Fruit fly (Drosophila melanogaster) Kc167 (cell line): ENCODE results near the gene Duba.

Experiments
- Myc ChIP-seq: fragments of >200 bp; optimal IDR thresholded peaks from 2 replicates; lab custom pipeline; 2017; ENCODE audit warnings: missing external identifiers
- Sin3A ChIP-seq: fragments of >200 bp; optimal IDR thresholded peaks from 2 replicates; lab custom pipeline; 2018; ENCODE audit warnings: missing external identifiers
- h ChIP-seq: fragments of >200 bp; optimal IDR thresholded peaks from 3 replicates; lab custom pipeline; 2018; ENCODE audit warnings: missing external identifiers
- insv ChIP-seq: fragments of >200 bp; optimal IDR thresholded peaks from 3 replicates; lab custom pipeline; 2018; ENCODE audit warnings: missing external identifiers
- psq ChIP-seq: fragments of >200 bp; optimal IDR thresholded peaks from 2 replicates; lab custom pipeline; 2017; ENCODE audit warnings: missing external identifiers
- ttk ChIP-seq: sonication (Bioruptor generic); optimal IDR thresholded peaks from 2 replicates; lab custom pipeline; 2017; ENCODE audit warnings: missing external identifiers

Gene Duba

dm6 chr3L:11624281-11624680 is 15.0 kb upstream of the Duba start, which contains the start of gene Akr1B:
Gene Akr1B, minus strand, starts transcription at chr3L:11624381.
- no peak for TF ChIP-seq insv
- no peak for TF ChIP-seq psq (lab: Kevin White, UChicago)
- TF ChIP-seq Sin3A, result no peak
- TF ChIP-seq Myc, result no peak
- no peak for TF ChIP-seq ttk (lab: Kevin White, UChicago)
- TF ChIP-seq h, result no peak

- TF ChIP-seq ttk (lab: Kevin White, UChicago), result no peak
- TF ChIP-seq psq (lab: Kevin White, UChicago), result no peak
- no peak for TF ChIP-seq Myc
- TF ChIP-seq Sin3A, result no peak
- no peak for TF ChIP-seq insv
- TF ChIP-seq h, result no peak
Measured at dm6 chr3L:11623245-11623883, 14.1 kb upstream of the Duba start.

DNA sequence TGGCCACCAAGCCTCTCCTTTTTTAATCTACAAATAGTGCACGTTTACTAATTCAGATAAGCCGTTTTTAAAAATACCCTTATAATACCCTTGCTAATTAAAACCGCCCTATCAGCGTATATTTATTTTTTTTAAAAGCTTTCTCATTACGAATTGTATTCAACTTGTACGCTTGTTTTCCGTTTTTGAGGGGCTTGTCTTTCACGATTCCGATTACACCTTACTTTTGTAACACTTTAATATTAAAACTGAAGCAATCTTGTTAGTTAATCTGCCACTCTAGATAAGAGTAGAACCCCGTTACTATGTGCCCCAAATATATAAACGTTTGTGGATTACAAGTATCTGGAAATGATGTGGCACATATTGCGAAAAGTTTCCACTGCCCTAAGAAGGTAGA is 13.5 kb upstream of the Duba start:
- TF ChIP-seq Sin3A (no peak), ttk (lab: Kevin White, UChicago) (no peak), psq (lab: Kevin White, UChicago) (no peak), Myc (no peak), insv (no peak), h (no peak)

- TF ChIP-seq Myc, result no peak
- TF ChIP-seq ttk (lab: Kevin White, UChicago), result no peak
- no peak for TF ChIP-seq psq (lab: Kevin White, UChicago)
- TF ChIP-seq h, result no peak
- no peak for TF ChIP-seq insv
- TF ChIP-seq Sin3A, result no peak
Measured at dm6 chr3L:11620001-11620400, 10.7 kb upstream of the Duba start, which contains the start of gene Muc68Ca. Gene Muc68Ca, minus strand, starts transcription at chr3L:11620101.

dm6 chr3L:11609835-11610234 is 570 bp upstream of the Duba start, which contains the start of gene CG42832:
Gene CG42832, plus strand, starts transcription at chr3L:11610135.
- TF ChIP-seq ttk (lab: Kevin White, UChicago) (no peak), psq (lab: Kevin White, UChicago) (no peak), Sin3A (no peak), h (no peak), insv (no peak), Myc (no peak)

DNA sequence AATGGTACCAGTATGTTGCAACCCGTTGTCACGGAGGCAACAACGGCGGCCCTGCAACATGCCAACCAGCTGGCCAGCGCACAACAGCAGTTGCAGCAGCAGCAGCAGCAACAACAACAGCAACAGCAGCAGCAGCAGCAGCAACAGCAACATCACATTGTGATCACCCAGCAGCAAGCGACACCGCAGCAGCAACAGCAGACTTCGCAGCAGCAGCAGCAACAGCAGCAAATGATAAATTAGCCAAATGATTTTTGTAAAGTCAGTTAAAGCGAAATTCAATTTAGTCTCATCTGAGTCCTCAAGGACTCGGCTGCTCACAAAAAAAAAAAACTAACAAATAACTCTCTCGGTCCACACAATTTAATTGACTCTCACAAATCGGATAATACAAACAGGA is 5.0 kb downstream of the Duba start:
- TF ChIP-seq h (no peak), ttk (lab: Kevin White, UChicago) (no peak), insv (no peak), psq (lab: Kevin White, UChicago) (no peak), Myc (no peak), Sin3A (no peak)

DNA sequence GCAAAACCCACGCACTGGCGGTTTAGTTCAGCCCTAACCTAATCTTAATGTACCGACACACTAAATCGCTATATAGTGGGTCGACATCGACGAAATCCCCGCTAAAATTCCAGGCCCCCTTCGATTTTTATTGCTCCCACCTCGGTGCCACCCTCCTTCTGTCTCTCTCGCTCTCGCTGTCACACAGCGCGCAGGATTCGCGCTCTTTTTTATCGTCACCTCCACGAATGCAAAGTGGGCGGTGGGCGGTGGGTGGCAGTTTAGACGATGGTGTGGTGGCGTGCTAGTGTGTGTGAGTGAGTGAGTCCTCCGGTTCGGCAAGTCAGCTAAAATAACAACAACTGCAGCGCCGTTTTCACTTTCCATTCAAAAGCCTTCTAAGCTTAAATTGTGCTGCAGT is 7.2 kb downstream of the Duba start:
- TF ChIP-seq h, result no peak
- no peak for TF ChIP-seq Sin3A
- TF ChIP-seq Myc, result no peak
- no peak for TF ChIP-seq psq (lab: Kevin White, UChicago)
- no peak for TF ChIP-seq ttk (lab: Kevin White, UChicago)
- no peak for TF ChIP-seq insv

DNA sequence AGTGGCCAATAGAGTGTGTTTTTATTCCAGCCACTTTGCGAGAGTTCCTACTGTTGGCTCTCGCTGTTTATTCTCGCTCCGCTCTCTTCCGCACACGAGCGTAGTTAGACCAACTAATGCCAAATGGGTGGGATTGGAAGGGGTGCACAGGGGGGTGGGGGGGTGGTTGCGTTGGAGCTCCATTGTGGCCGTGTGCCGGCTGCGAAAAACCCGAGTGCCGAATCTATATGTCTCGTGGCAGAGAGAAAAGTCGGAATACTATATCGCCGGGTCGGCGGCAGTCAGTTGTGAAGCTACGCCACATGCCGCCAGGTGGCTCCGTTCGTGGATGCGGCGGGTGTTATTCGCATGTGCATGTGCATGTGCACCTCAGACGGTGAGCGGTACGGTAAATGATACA is 8.1 kb downstream of the Duba start:
- TF ChIP-seq insv, result no peak
- TF ChIP-seq Myc, result no peak
- no peak for TF ChIP-seq Sin3A
- no peak for TF ChIP-seq psq (lab: Kevin White, UChicago)
- TF ChIP-seq h, result no peak
- TF ChIP-seq ttk (lab: Kevin White, UChicago), result no peak

- no peak for TF ChIP-seq Sin3A
Measured at dm6 chr3L:11599965-11600420, 9.3 kb downstream of the Duba start, which contains the start of the genes CG14137 and CG46394. Gene CG14137, minus strand, starts transcription at chr3L:11600065. Gene CG46394, plus strand, starts transcription at chr3L:11600370.

DNA sequence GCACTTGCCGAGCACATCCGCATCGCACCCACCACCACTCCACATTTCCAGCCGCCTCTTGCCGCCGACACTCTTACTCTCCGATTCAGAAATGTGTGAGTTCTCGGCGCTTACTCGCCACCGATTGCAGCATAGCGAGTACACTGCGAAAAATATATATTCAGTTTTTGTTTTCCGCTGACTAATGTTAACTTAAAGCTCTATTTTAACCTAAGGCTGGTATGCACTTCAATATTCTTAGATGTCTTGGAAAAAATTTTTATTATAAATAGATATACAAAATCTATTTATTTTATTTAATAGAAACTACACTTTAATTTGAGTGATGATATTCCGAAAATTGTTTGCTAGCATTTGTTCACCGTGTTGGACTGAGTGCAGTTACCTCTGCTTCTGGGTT is 10.0 kb downstream of the Duba start:
- TF ChIP-seq insv (no peak), ttk (lab: Kevin White, UChicago) (no peak)

DNA sequence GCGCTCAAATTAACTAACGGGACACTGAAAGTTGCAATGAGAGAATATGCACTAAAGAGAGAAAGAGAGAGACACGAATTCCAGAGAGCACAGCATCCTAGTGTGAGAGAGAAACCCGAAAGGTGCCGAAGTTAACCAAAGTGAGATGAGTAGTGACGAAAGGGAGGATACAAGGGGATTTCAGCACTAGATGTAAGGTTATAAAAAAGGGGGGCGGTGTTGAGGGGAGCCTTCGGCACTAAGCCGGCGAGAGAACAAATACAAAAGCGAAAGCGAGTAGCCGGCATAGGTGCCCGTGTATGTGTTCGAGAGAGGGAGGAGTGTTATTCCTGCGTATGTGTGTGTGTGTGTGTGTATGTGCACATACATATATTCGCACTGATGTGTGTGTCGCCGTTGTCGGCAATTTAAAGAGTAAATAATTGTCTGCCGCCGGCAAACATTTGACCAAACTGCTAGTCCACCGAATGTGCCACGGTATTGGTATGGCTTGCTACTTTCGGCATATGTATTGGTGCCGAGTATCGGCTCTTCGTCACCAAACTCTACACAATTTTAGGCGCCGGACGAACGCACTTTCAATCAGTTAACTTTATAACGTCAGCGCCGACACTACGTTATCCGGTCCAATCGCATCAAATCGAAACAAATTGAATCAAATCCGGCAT is 12.5 kb downstream of the Duba start, which contains the start of gene CG7368:
Gene CG7368, plus strand, starts transcription at position 618 of the 668 bp plus-strand sequence.
- TF ChIP-seq psq (lab: Kevin White, UChicago), result no peak

DNA sequence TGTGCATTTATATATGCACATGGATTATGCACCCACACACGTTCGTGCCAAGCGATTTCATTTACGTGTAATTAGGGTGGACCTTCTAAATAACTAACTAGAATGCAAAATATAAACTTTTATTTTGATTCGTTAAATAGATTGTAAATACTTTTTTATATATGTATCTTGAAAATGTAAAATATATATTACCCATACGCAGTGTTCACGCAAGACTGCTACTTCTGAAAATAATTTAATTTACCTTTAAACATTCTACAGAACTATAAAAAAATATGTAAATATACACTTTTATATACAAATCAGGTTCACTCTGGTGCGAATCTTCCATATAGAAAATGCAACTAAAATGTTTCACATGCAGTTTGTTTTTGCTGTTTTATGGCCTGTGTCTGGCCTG is 15.5 kb downstream of the Duba start:
- TF ChIP-seq ttk (lab: Kevin White, UChicago) (no peak), psq (lab: Kevin White, UChicago) (no peak), insv (no peak), Sin3A (no peak), Myc (no peak), h (no peak)

DNA sequence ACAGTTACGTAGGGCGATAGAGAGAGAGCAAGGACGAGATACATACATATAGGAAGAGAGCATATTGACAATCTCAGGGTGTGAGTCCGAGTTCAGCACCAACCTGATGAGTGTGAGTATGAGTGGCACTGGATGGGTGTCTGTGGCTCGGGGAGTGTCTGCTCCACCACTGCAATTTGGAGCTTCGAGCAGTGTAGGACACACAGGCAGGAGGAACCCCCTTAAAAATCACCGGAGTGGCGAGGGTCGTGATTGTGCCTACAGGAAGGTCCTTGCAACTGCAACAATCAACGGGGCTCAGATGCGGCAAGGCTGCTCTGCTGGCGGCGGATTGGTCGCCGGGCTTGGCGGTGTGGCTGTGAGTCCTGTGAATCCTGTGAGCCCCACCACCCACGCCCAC is 17.5 kb downstream of the Duba start:
- TF ChIP-seq Myc (no peak), h (no peak), ttk (lab: Kevin White, UChicago) (no peak), Sin3A (no peak), psq (lab: Kevin White, UChicago) (no peak), insv (no peak)

dm6 chr3L:11591131-11591530 is 18.1 kb downstream of the Duba start, which contains the start of gene CG33268:
Gene CG33268, minus strand, starts transcription at chr3L:11591231.
- TF ChIP-seq Myc (no peak), Sin3A (no peak), psq (lab: Kevin White, UChicago) (no peak), ttk (lab: Kevin White, UChicago) (no peak), h (no peak), insv (no peak)
